Fruit fly (Drosophila melanogaster): Measurements from ENCODE around the gene CG14857.

The CG14857 gene

DNA sequence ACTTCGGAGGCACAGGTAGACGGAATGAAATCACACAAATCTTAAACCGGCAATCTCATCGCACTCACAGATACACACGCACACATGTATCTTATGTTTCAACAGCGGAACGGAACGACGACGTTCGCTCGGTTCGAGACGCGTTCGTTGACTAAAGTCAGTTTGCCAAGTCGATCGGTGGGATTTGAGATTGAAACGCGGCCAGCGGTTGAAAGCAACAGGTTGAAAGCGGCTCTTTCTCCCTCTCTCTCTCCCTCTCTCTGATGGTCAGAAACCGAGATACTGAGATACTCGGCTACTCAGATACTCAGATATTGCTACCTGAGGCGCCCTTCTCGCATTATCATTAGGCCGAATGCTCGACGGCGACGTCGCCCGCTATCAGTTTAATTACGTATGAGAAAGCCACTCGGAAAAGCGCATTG lies 52.2 kb downstream of the CG14857 start (continued):
- peak; percentile 86 for TF ChIP-seq CG5180 (GFP tag; optimal IDR thresholded peaks at IDR 0.05)
- TF ChIP-seq Sry-β (GFP tag; optimal IDR thresholded peaks at IDR 0.05) = no peak
- TF ChIP-seq odd (GFP tag; optimal IDR thresholded peaks at IDR 0.05) = peak; percentile 82
- peak; percentile 68 for TF ChIP-seq z (GFP tag; IDR thresholded peaks at IDR 0.05)
- no peak for TF ChIP-seq CG1792 (GFP tag; optimal IDR thresholded peaks at IDR 0.05)
- no peak for TF ChIP-seq run (tag; optimal IDR thresholded peaks at IDR 0.05)
- peak; percentile 32 for TF ChIP-seq Camta (GFP tag; optimal IDR thresholded peaks at IDR 0.05)
- no peak for TF ChIP-seq gem (tag; optimal IDR thresholded peaks at IDR 0.05)
- TF ChIP-seq CG6854 (GFP tag; optimal IDR thresholded peaks at IDR 0.05) = peak; percentile 79
- peak; percentile 27 for TF ChIP-seq CG4707 (GFP tag; optimal IDR thresholded peaks at IDR 0.05)
- no peak for TF ChIP-seq jigr1 (GFP tag; IDR thresholded peaks at IDR 0.05)
- TF ChIP-seq CG9817 (tag; optimal IDR thresholded peaks at IDR 0.05) = no peak
- TF ChIP-seq yki (optimal IDR thresholded peaks at IDR 0.05) = peak; percentile 35
- TF ChIP-seq CG8089 (GFP tag; optimal IDR thresholded peaks at IDR 0.05) = no peak
- peak; percentile 33 for TF ChIP-seq CG1603 (tag; optimal IDR thresholded peaks at IDR 0.05)
- no peak for TF ChIP-seq CG7928 (GFP tag; optimal IDR thresholded peaks at IDR 0.05)
- peak; percentile 5 for TF ChIP-seq ems (GFP tag; optimal IDR thresholded peaks at IDR 0.05)
- peak; percentile 51 for TF ChIP-seq CG6254 (GFP tag; optimal IDR thresholded peaks at IDR 0.05)
- no peak for TF ChIP-seq CG18476 (GFP tag; optimal IDR thresholded peaks at IDR 0.05)
- peak; percentile 54 for TF ChIP-seq CG9932 (GFP tag; IDR thresholded peaks at IDR 0.05)
- TF ChIP-seq so (GFP tag; IDR thresholded peaks at IDR 0.05) = peak; percentile 69
- no peak for TF ChIP-seq CG2875 (GFP tag; optimal IDR thresholded peaks at IDR 0.05)
- TF ChIP-seq Hr51 (GFP tag; optimal IDR thresholded peaks at IDR 0.05) = peak in 1 of 2 experiments; percentile 9
- TF ChIP-seq CG31365 (tag; optimal IDR thresholded peaks at IDR 0.05) = peak; percentile 21
- TF ChIP-seq Trl (optimal IDR thresholded peaks at IDR 0.05) = peak; percentile 78 to 86
- peak; percentile 40 for TF ChIP-seq Trl (GFP tag; optimal IDR thresholded peaks at IDR 0.05)
- peak; percentile 17 for TF ChIP-seq exex (tag; optimal IDR thresholded peaks at IDR 0.05)
- TF ChIP-seq Fer1 (GFP tag; optimal IDR thresholded peaks at IDR 0.05) = peak; percentile 88
- TF ChIP-seq hth (optimal IDR thresholded peaks at IDR 0.05) = no peak
- peak; percentile 41 for TF ChIP-seq CG2678 (tag; optimal IDR thresholded peaks at IDR 0.05)
- no peak for TF ChIP-seq zfh1 (GFP tag; IDR thresholded peaks at IDR 0.05)
- peak; percentile 31; the same call in 1 of the 2 replicates for TF ChIP-seq E2f2 (GFP tag; IDR thresholded peaks at IDR 0.05)
- peak; percentile 71; the same call in 1 of the 2 replicates for TF ChIP-seq sob (GFP tag; IDR thresholded peaks at IDR 0.05)
- no peak for TF ChIP-seq CG2712 (tag; optimal IDR thresholded peaks at IDR 0.05)
- TF ChIP-seq Hsf (GFP tag; optimal IDR thresholded peaks at IDR 0.05) = peak; percentile 24
- peak; percentile 20 for TF ChIP-seq CG7839 (tag; optimal IDR thresholded peaks at IDR 0.05)
- TF ChIP-seq h (optimal IDR thresholded peaks at IDR 0.05) = no peak
- peak; percentile 69; the same call in 1 of the 2 replicates for TF ChIP-seq Adf1 (GFP tag; IDR thresholded peaks at IDR 0.05)
- peak; percentile 79 for TF ChIP-seq CG10543 (GFP tag; optimal IDR thresholded peaks at IDR 0.05)
- peak; percentile 30 for TF ChIP-seq Blimp-1 (GFP tag; optimal IDR thresholded peaks at IDR 0.05)
- TF ChIP-seq ind (GFP tag; optimal IDR thresholded peaks at IDR 0.05) = no peak
- no peak for TF ChIP-seq ftz-f1 (GFP tag; optimal IDR thresholded peaks at IDR 0.05)
- TF ChIP-seq nom (GFP tag; optimal IDR thresholded peaks at IDR 0.05) = peak; percentile 75
- TF ChIP-seq Xbp1 (GFP tag; optimal IDR thresholded peaks at IDR 0.05) = no peak
- TF ChIP-seq dm (GFP tag; optimal IDR thresholded peaks at IDR 0.05) = no peak
- peak; percentile 37 for TF ChIP-seq CG9727 (GFP tag; optimal IDR thresholded peaks at IDR 0.05)
- TF ChIP-seq nau (GFP tag; optimal IDR thresholded peaks at IDR 0.05) = peak; percentile 24
- TF ChIP-seq CG3838 (GFP tag; optimal IDR thresholded peaks at IDR 0.05) = no peak
- TF ChIP-seq HmgZ (tag; optimal IDR thresholded peaks at IDR 0.05) = peak; percentile 71
- TF ChIP-seq Oli (tag; optimal IDR thresholded peaks at IDR 0.05) = no peak
- TF ChIP-seq CG18619 (GFP tag; optimal IDR thresholded peaks at IDR 0.05) = no peak
- peak; percentile 69 for TF ChIP-seq scrt (GFP tag; optimal IDR thresholded peaks at IDR 0.05)

Measured in whole organism, embryonic.